Worm (Caenorhabditis elegans): Measurements from ENCODE around the gene T21C12.4.

- no peak for TF ChIP-seq F13C5.2 (tag; optimal IDR thresholded peaks at IDR 0.05)
- no peak for TF ChIP-seq ceh-36 (tag; optimal IDR thresholded peaks at IDR 0.05)
- no peak for TF ChIP-seq ama-1 (optimal IDR thresholded peaks at IDR 0.05)
- 0 out of 2 replicates have a peak, but pooled peaks have one; percentile 28 for TF ChIP-seq flt-1 (GFP tag; IDR thresholded peaks at IDR 0.05)
- no peak for TF ChIP-seq aly-1 (tag; optimal IDR thresholded peaks at IDR 0.05)
- no peak for TF ChIP-seq hnd-1 (tag; optimal IDR thresholded peaks at IDR 0.05)
- no peak for TF ChIP-seq tra-4 (tag; optimal IDR thresholded peaks at IDR 0.05)
Measured at ce11 chrIII:10505182-10505581, 52.6 kb downstream of the T21C12.4 start, which contains the start of the genes taf-11.3 and urm-1.

Data from whole organism, early embryonic.